Worm (Caenorhabditis elegans): ENCODE data around the gene VF13D12L.3.
A peak's percentile ranks its signal among the peaks of the same experiment; 100 is the strongest.

ce11 chrII:11726470-11727106 lies 20.8 kb downstream of the VF13D12L.3 start, which contains the start of gene F13D12.5:
- no peak for TF ChIP-seq him-1 (tag; optimal IDR thresholded peaks at IDR 0.05)
- TF ChIP-seq dao-5 (tag; optimal IDR thresholded peaks at IDR 0.05): no peak
- TF ChIP-seq W03F9.2 (tag; optimal IDR thresholded peaks at IDR 0.05): peak; percentile 38

Data from whole organism, L4/young adult.